Worm (Caenorhabditis elegans): ENCODE data around the gene pot-2.

- TF ChIP-seq W03F9.2 (tag; optimal IDR thresholded peaks at IDR 0.05) = no peak
- no peak for TF ChIP-seq him-1 (tag; optimal IDR thresholded peaks at IDR 0.05)
Measured at ce11 chrII:14501447-14501846, 22.5 kb upstream of the pot-2 start, which contains the start of gene K10H10.5.

Measured in whole organism, L4/young adult.